Fruit fly (Drosophila melanogaster): Measurements from ENCODE around the gene emb.
A peak's percentile ranks its signal among the peaks of the same experiment; 100 is the strongest.

Gene emb

DNA sequence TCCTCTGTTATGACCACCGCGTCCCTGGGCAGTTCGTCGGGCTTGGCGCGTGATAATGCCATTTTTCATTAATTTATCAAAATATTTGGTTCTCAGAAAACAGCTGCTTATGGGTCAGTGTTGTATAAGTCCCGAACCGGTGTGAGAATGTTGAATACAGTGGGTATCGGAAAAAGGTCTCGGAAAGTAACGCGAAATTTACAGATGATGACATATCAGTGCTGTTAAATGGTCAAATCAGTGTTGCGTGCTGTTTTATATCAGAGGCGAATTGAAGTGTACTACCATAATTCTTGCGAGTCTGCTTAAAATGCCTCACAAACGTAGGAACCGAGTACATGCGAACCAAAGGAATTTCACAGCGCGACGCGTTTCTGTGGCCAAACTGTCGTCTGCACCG lies 20.7 kb upstream of the emb start, which contains the start of the genes CG13392 and Rcd4 (continued):
- peak; percentile 81 for TF ChIP-seq CG34224 (GFP tag; IDR thresholded peaks at IDR 0.05; ENCODE audit: partially characterized antibody)
- TF ChIP-seq CG18262 (tag; optimal IDR thresholded peaks at IDR 0.05) = peak; percentile 29
- peak; percentile 38 for TF ChIP-seq corto (GFP tag; optimal IDR thresholded peaks at IDR 0.05)
- TF ChIP-seq HLHmδ (GFP tag; optimal IDR thresholded peaks at IDR 0.05) = peak; percentile 28
- no peak for TF ChIP-seq prd (optimal IDR thresholded peaks at IDR 0.05)
- TF ChIP-seq prd (GFP tag; IDR thresholded peaks at IDR 0.05) = peak; percentile 53; the same call in 2 of the 3 replicates
- TF ChIP-seq CG6175 (GFP tag; IDR thresholded peaks at IDR 0.05) = no peak
- peak; percentile 20 for TF ChIP-seq CG8924 (tag; optimal IDR thresholded peaks at IDR 0.05)
- TF ChIP-seq Gug (GFP tag; IDR thresholded peaks at IDR 0.05) = peak; percentile 48; the same call in 1 of the 4 replicates
- TF ChIP-seq Side (GFP tag; optimal IDR thresholded peaks at IDR 0.05) = peak; percentile 80
- peak; percentile 7 for TF ChIP-seq CG1602 (GFP tag; optimal IDR thresholded peaks at IDR 0.05)
- peak; percentile 88 for TF ChIP-seq Rfx (GFP tag; IDR thresholded peaks at IDR 0.05)
- peak; percentile 20 for TF ChIP-seq org-1 (GFP tag; optimal IDR thresholded peaks at IDR 0.05)
- TF ChIP-seq cwo (GFP tag; optimal IDR thresholded peaks at IDR 0.05) = no peak
- no peak for TF ChIP-seq CG2129 (GFP tag; IDR thresholded peaks at IDR 0.05; ENCODE audit: partially characterized antibody)
- TF ChIP-seq CG15269 (tag; optimal IDR thresholded peaks at IDR 0.05) = peak; percentile 43
- peak; percentile 53 for TF ChIP-seq az2 (GFP tag; optimal IDR thresholded peaks at IDR 0.05)
- no peak for TF ChIP-seq ro (GFP tag; IDR thresholded peaks at IDR 0.05)
- TF ChIP-seq CG8359 (GFP tag; optimal IDR thresholded peaks at IDR 0.05; ENCODE audit: borderline replicate concordance) = no peak
- no peak for TF ChIP-seq pan (optimal IDR thresholded peaks at IDR 0.05)
- peak in 1 of 2 experiments; percentile 58 for TF ChIP-seq pan (GFP tag; optimal IDR thresholded peaks at IDR 0.05 in 1 of 2, IDR thresholded peaks at IDR 0.05 in 1 of 2)
- TF ChIP-seq CG6791 (GFP tag; IDR thresholded peaks at IDR 0.05; ENCODE audit: partially characterized antibody) = peak; percentile 73
- TF ChIP-seq D (optimal IDR thresholded peaks at IDR 0.05) = no peak
- no peak for TF ChIP-seq D (GFP tag; optimal IDR thresholded peaks at IDR 0.05)
- peak; percentile 36 for TF ChIP-seq CG7839 (tag; optimal IDR thresholded peaks at IDR 0.05)
- peak; percentile 84 for TF ChIP-seq HmgZ (tag; optimal IDR thresholded peaks at IDR 0.05)
- TF ChIP-seq psq (GFP tag; optimal IDR thresholded peaks at IDR 0.05) = peak; percentile 9
- peak; percentile 67 for TF ChIP-seq tx (GFP tag; optimal IDR thresholded peaks at IDR 0.05)
- TF ChIP-seq CG10959 (GFP tag; IDR thresholded peaks at IDR 0.05) = no peak; the same call in 1 of the 2 replicates
- TF ChIP-seq CG5245 (GFP tag; optimal IDR thresholded peaks at IDR 0.05) = peak; percentile 40
- peak; percentile 58 for TF ChIP-seq nerfin-1 (tag; optimal IDR thresholded peaks at IDR 0.05)
- TF ChIP-seq CG10366 (GFP tag; IDR thresholded peaks at IDR 0.05) = peak; percentile 38; the same call in 1 of the 2 replicates
- peak; percentile 65 for TF ChIP-seq Xbp1 (GFP tag; optimal IDR thresholded peaks at IDR 0.05)
- TF ChIP-seq her (GFP tag; optimal IDR thresholded peaks at IDR 0.05) = peak; percentile 81
- TF ChIP-seq CG7357 (GFP tag; IDR thresholded peaks at IDR 0.05) = no peak
- no peak for TF ChIP-seq lov (optimal IDR thresholded peaks at IDR 0.05)
- no peak for TF ChIP-seq lov (GFP tag; IDR thresholded peaks at IDR 0.05)
- peak; percentile 32; the same call in 1 of the 2 replicates for TF ChIP-seq ssp (GFP tag; IDR thresholded peaks at IDR 0.05)
- peak; percentile 69 for TF ChIP-seq crc (GFP tag; optimal IDR thresholded peaks at IDR 0.05)
- no peak for TF ChIP-seq CG12236 (GFP tag; optimal IDR thresholded peaks at IDR 0.05)
- TF ChIP-seq fu2 (GFP tag; optimal IDR thresholded peaks at IDR 0.05) = peak; percentile 74
- no peak for TF ChIP-seq croc (GFP tag; conservative IDR thresholded peaks at IDR 0.05)
- TF ChIP-seq wek (GFP tag; optimal IDR thresholded peaks at IDR 0.05) = no peak
- TF ChIP-seq Awh (GFP tag; IDR thresholded peaks at IDR 0.05) = no peak
- TF ChIP-seq tgo (GFP tag; IDR thresholded peaks at IDR 0.05) = 0 out of 3 replicates have a peak, but pooled peaks have one; percentile 20
- peak; percentile 58 for TF ChIP-seq CG10147 (GFP tag; optimal IDR thresholded peaks at IDR 0.05)
- no peak for TF ChIP-seq Six4 (GFP tag; optimal IDR thresholded peaks at IDR 0.05)
- TF ChIP-seq CTCF (GFP tag; optimal IDR thresholded peaks at IDR 0.05) = peak; percentile 11
- TF ChIP-seq gce (GFP tag; IDR thresholded peaks at IDR 0.05) = no peak
- TF ChIP-seq CG4854 (GFP tag; optimal IDR thresholded peaks at IDR 0.05) = peak; percentile 45
- no peak for TF ChIP-seq Mes4 (GFP tag; optimal IDR thresholded peaks at IDR 0.05)
- TF ChIP-seq CG14667 (GFP tag; IDR thresholded peaks at IDR 0.05) = no peak
- TF ChIP-seq CG17568 (GFP tag; optimal IDR thresholded peaks at IDR 0.05) = no peak
